Worm (Caenorhabditis elegans) whole organism, L1 larva: ENCODE data around the gene C55C3.8.

ENCODE experiments used
- aly-2 ChIP-seq: fragments of 150-350 bp; optimal IDR thresholded peaks from 2 replicates; lab custom pipeline; 2014; ENCODE audit warnings: missing biosample characterization, missing genetic modification characterization
- ceh-8 ChIP-seq: fragments of 200-800 bp; sonication (Bioruptor generic); optimal IDR thresholded peaks from 2 replicates; lab custom pipeline; 2018; ENCODE audit warnings: mild to moderate bottlenecking, missing genetic modification characterization, moderate library complexity, missing compliant biosample characterization
- efl-3 ChIP-seq: fragments of 200-800 bp; sonication (Bioruptor generic); optimal IDR thresholded peaks from 2 replicates; lab custom pipeline; 2018; ENCODE audit warnings: mild to moderate bottlenecking, missing genetic modification characterization, missing compliant biosample characterization
- jun-1 ChIP-seq: fragments of 150-350 bp; optimal IDR thresholded peaks from 2 replicates; lab custom pipeline; 2014; ENCODE audit warnings: missing biosample characterization, missing genetic modification reagents, missing genetic modification characterization
- sup-37 ChIP-seq: fragments of 200-800 bp; sonication (Bioruptor generic); optimal IDR thresholded peaks from 2 replicates; lab custom pipeline; 2018; ENCODE audit warnings: mild to moderate bottlenecking, missing genetic modification characterization, missing compliant biosample characterization
- unc-130 ChIP-seq: fragments of 150-350 bp; optimal IDR thresholded peaks from 2 replicates; lab custom pipeline; 2017; ENCODE audit warnings: missing biosample characterization, missing genetic modification characterization, inconsistent platforms
- unc-62 ChIP-seq: fragments of 150-350 bp; optimal IDR thresholded peaks from 2 replicates; lab custom pipeline; 2014; ENCODE audit warnings: missing biosample characterization, missing genetic modification reagents, missing genetic modification characterization
- zip-4 ChIP-seq: fragments of 200-800 bp; sonication (Bioruptor generic); optimal IDR thresholded peaks from 2 replicates; lab custom pipeline; 2018; ENCODE audit warnings: mild to moderate bottlenecking, missing genetic modification characterization, moderate library complexity, missing compliant biosample characterization

- TF ChIP-seq efl-3 (GFP tag; lab: Kevin White, UChicago) (no peak), unc-130 (tag; lab: Kevin White, UChicago) (no peak), sup-37 (GFP tag; lab: Kevin White, UChicago) (no peak), jun-1 (tag; lab: Kevin White, UChicago) (peak; percentile 55), unc-62 (GFP tag; lab: Kevin White, UChicago) (no peak), ceh-8 (no peak), zip-4 (GFP tag; lab: Kevin White, UChicago) (peak; percentile 83), aly-2 (tag; lab: Kevin White, UChicago) (no peak)
Observed at ce11 chrIV:5655966-5656389, 34.9 kb upstream of the C55C3.8 start.
